Fruit fly (Drosophila melanogaster): ENCODE measurements around the gene I-t.

Gene I-t

DNA sequence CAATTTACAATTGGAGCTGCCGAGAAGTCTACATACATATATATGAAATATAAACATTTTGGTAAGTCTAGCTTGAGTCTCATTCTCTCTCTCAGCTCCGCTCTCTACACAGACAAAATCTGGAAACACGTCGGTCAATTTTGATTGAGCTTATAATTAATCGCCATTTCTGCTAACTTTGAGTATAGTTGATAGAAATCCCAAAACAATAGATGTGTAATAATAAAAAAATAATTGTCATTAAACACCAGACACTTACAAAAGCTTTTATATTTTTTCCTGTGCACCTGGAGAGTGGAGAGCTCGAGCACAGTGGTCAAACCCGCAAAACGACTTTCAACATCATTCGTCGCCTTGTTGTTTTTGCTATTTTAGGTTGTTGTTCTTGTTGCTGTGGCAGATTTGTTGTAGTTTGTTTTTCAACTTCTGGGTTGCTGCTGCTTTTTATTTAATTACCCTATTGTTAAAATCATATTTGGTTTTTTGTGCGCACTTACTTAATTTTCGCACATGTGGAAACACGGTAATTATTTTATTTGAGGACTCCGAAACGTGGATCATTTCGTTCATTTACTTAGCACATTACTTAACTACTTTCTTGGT, 47.1 kb upstream of the I-t start (continued):
- TF ChIP-seq Med (GFP tag) (peak; percentile 100), mld (GFP tag; IDR thresholded peaks at IDR 0.05; ENCODE audit: partially characterized antibody) (no peak), CG13894 (tag; optimal IDR thresholded peaks at IDR 0.05) (peak; percentile 88), br (optimal IDR thresholded peaks at IDR 0.05) (no peak), sug (tag; optimal IDR thresholded peaks at IDR 0.05) (peak; percentile 85), unpg (GFP tag; optimal IDR thresholded peaks at IDR 0.05) (peak; percentile 97), pzg (GFP tag; optimal IDR thresholded peaks at IDR 0.05) (peak; percentile 22), CG3726 (GFP tag; IDR thresholded peaks at IDR 0.05) (peak; percentile 95), Opbp (GFP tag; IDR thresholded peaks at IDR 0.05; ENCODE audit: partially characterized antibody) (no peak), seq (GFP tag; IDR thresholded peaks at IDR 0.05) (peak; percentile 94), sob (GFP tag; IDR thresholded peaks at IDR 0.05) (peak; percentile 97), disco-r (GFP tag; optimal IDR thresholded peaks at IDR 0.05) (peak; percentile 86), Hey (tag; optimal IDR thresholded peaks at IDR 0.05) (peak; percentile 54), sr (GFP tag; IDR thresholded peaks at IDR 0.05) (peak; percentile 84), CG8478 (optimal IDR thresholded peaks at IDR 0.05) (no peak), CG6175 (GFP tag; IDR thresholded peaks at IDR 0.05) (peak; percentile 96), CG9797 (GFP tag; optimal IDR thresholded peaks at IDR 0.05) (peak; percentile 18), Sry-δ (GFP tag; optimal IDR thresholded peaks at IDR 0.05) (peak; percentile 57), insv (GFP tag; optimal IDR thresholded peaks at IDR 0.05) (peak; percentile 37 to 51), Sox100B (GFP tag; optimal IDR thresholded peaks at IDR 0.05) (peak; percentile 92), CG1832 (GFP tag; optimal IDR thresholded peaks at IDR 0.05) (no peak), CG12391 (tag; optimal IDR thresholded peaks at IDR 0.05) (peak; percentile 98), CG16815 (GFP tag; optimal IDR thresholded peaks at IDR 0.05) (peak; percentile 89), Nf-YB (GFP tag; optimal IDR thresholded peaks at IDR 0.05) (peak; percentile 85), CG10267 (tag; optimal IDR thresholded peaks at IDR 0.05) (peak; percentile 91), tap (tag; optimal IDR thresholded peaks at IDR 0.05) (peak; percentile 96), ash1 (GFP tag; optimal IDR thresholded peaks at IDR 0.05) (peak; percentile 84), CG10462 (GFP tag; optimal IDR thresholded peaks at IDR 0.05) (peak; percentile 89), lilli (GFP tag; optimal IDR thresholded peaks at IDR 0.05) (peak; percentile 98), CG3847 (GFP tag; IDR thresholded peaks at IDR 0.05) (peak; percentile 97), Mrtf (GFP tag; IDR thresholded peaks at IDR 0.05) (peak; percentile 96), ind (GFP tag; optimal IDR thresholded peaks at IDR 0.05) (peak; percentile 96), H2.0 (GFP tag; IDR thresholded peaks at IDR 0.05) (peak; percentile 97), hkb (optimal IDR thresholded peaks at IDR 0.05) (no peak), hkb (GFP tag; IDR thresholded peaks at IDR 0.05) (peak; percentile 98), CG13296 (GFP tag; optimal IDR thresholded peaks at IDR 0.05) (peak; percentile 94), Side (GFP tag; optimal IDR thresholded peaks at IDR 0.05) (peak; percentile 93), dan (GFP tag; IDR thresholded peaks at IDR 0.05) (peak; percentile 71; the same call in 1 of the 2 replicates), BEAF-32 (GFP tag; optimal IDR thresholded peaks at IDR 0.05) (no peak), Rx (GFP tag; IDR thresholded peaks at IDR 0.05) (peak; percentile 84), CG14050 (GFP tag; IDR thresholded peaks at IDR 0.05) (peak; percentile 95), CG14014 (GFP tag; IDR thresholded peaks at IDR 0.05) (peak; percentile 97), pan (optimal IDR thresholded peaks at IDR 0.05) (no peak), pan (GFP tag; optimal IDR thresholded peaks at IDR 0.05 in 1 of 2, IDR thresholded peaks at IDR 0.05 in 1 of 2) (peak in 1 of 2 experiments; percentile 98), E2f2 (GFP tag; IDR thresholded peaks at IDR 0.05) (peak; percentile 83), pfk (GFP tag; optimal IDR thresholded peaks at IDR 0.05) (no peak), CG15601 (tag; optimal IDR thresholded peaks at IDR 0.05) (peak; percentile 94), E2f1 (GFP tag; IDR thresholded peaks at IDR 0.05) (peak; percentile 97), CG10431 (GFP tag; optimal IDR thresholded peaks at IDR 0.05) (peak; percentile 81), fd102C (GFP tag; optimal IDR thresholded peaks at IDR 0.05) (peak; percentile 56), D19B (GFP tag; optimal IDR thresholded peaks at IDR 0.05) (peak; percentile 89)
